Fruit fly (Drosophila melanogaster): Measurements from ENCODE around the gene CG15330.
A peak's percentile ranks its signal among the peaks of the same experiment; 100 is the strongest.

DNA sequence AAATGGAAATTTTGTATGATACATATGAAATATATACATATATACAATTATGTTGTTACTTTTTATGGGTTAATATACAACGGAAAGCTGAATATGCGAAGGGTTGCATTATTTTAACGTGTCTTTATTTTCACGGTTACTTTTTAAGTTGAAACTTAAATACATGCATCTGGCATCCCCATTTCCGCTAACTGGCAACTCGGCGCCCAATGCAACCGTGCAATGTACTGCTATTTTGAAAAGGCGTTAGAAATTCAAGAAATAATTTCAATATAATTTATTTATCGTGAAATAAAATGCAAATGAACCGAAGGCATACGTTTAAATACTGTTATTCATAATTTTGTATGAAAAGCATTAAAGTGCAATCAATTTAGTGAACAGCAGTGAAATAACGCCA, 30.7 kb downstream of the CG15330 start:
- no peak for TF ChIP-seq kay (GFP tag; ENCODE audit: borderline replicate concordance)
- no peak for TF ChIP-seq Hr96 (GFP tag; optimal IDR thresholded peaks at IDR 0.05)
- peak; percentile 4 for TF ChIP-seq CG1620 (GFP tag; optimal IDR thresholded peaks at IDR 0.05)
- no peak for TF ChIP-seq CG7045 (GFP tag; optimal IDR thresholded peaks at IDR 0.05)
- TF ChIP-seq cic (GFP tag; optimal IDR thresholded peaks at IDR 0.05): no peak
